Worm (Caenorhabditis elegans) whole organism, L4/young adult: ENCODE results near the gene prx-10.

Source experiments
- dao-5 ChIP-seq: sonication (generic microtip); optimal IDR thresholded peaks from 2 replicates; lab custom pipeline; 2016; ENCODE audit warnings: missing genotype, missing genetic modification characterization, moderate library complexity, missing compliant biosample characterization
- him-1 ChIP-seq: sonication (generic microtip); optimal IDR thresholded peaks from 2 replicates; lab custom pipeline; 2016; ENCODE audit warnings: missing genotype, missing genetic modification reagents, missing genetic modification characterization, missing compliant biosample characterization

DNA sequence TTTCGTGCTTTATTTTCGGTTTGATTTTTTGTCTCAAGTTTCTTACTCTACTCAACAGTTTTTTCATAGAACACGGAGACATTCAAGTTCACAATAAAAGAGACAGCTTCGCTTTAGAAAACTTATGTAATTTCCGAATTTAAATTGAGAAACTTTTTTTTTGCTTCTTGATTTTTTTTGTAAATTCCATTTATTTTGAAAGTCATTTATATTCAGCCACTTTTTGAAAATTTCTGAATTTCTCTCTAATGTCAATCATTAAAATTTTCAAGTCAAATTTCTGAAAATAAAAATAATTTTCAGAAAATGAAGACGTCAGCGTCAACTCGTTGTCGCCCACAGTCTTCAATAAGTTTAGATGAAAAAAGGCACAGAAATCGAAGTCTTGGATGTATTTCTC is 51.7 kb downstream of the prx-10 start, which contains the start of gene T15B12.1:
- no peak for TF ChIP-seq dao-5
- no peak for TF ChIP-seq him-1 (tag; lab: Kevin White, UChicago)
